Worm (Caenorhabditis elegans) whole organism, L1 larva: ENCODE results near the gene sur-5.

Experiments used
- C16A3.4 ChIP-seq: fragments of 150-350 bp; optimal IDR thresholded peaks from 2 replicates; lab custom pipeline; 2014; ENCODE audit warnings: missing biosample characterization, missing genetic modification characterization
- aha-1 ChIP-seq: fragments of 150-350 bp; optimal IDR thresholded peaks from 2 replicates; lab custom pipeline; 2014; ENCODE audit warnings: missing biosample characterization, missing genetic modification characterization
- blmp-1 ChIP-seq: fragments of 150-350 bp; optimal IDR thresholded peaks from 2 replicates; lab custom pipeline; 2014; ENCODE audit warnings: missing biosample characterization, missing genetic modification characterization
- ceh-82 ChIP-seq, 3 experiments: fragments of 150-350 bp in 1 of 3; sonication (generic microtip) in 2 of 3; optimal IDR thresholded peaks; 2 replicates each; lab custom pipeline; 2014 to 2017; ENCODE audit warnings: missing biosample characterization in 3 of 3, missing genetic modification characterization in 3 of 3
- dsc-1 ChIP-seq: sonication (generic microtip); optimal IDR thresholded peaks from 2 replicates; lab custom pipeline; 2016; ENCODE audit warnings: mild to moderate bottlenecking, missing genetic modification characterization, missing compliant biosample characterization
- ets-5 ChIP-seq: fragments of 200-800 bp; sonication (Bioruptor generic); IDR thresholded peaks from 2 replicates; pipeline ENCODE4 v1.3.6; 2022; ENCODE audit warnings: missing genetic modification characterization, missing compliant biosample characterization
- fkh-10 ChIP-seq: sonication (generic microtip); optimal IDR thresholded peaks from 2 replicates; lab custom pipeline; 2017; ENCODE audit warnings: missing biosample characterization, missing genetic modification reagents, missing genetic modification characterization
- fkh-8 ChIP-seq: sonication (generic microtip); optimal IDR thresholded peaks from 2 replicates; lab custom pipeline; 2016; ENCODE audit warnings: mild to moderate bottlenecking, missing genetic modification characterization, missing compliant biosample characterization
- hlh-17 ChIP-seq: fragments of 200-800 bp; sonication (Bioruptor generic); optimal IDR thresholded peaks from 2 replicates; lab custom pipeline; 2018; ENCODE audit warnings: missing genetic modification characterization, mild to moderate bottlenecking, missing compliant biosample characterization, moderate library complexity, borderline replicate concordance
- irx-1 ChIP-seq: sonication (generic microtip); optimal IDR thresholded peaks from 2 replicates; lab custom pipeline; 2016; ENCODE audit warnings: missing genetic modification characterization, missing compliant biosample characterization
- lin-14 ChIP-seq: fragments of 200-800 bp; sonication (Bioruptor generic); optimal IDR thresholded peaks from 2 replicates; lab custom pipeline; 2018; ENCODE audit warnings: mild to moderate bottlenecking, missing genetic modification characterization, moderate library complexity, missing compliant biosample characterization
- lin-15B ChIP-seq: fragments of 150-350 bp; sonication (generic microtip); optimal IDR thresholded peaks from 3 replicates; lab custom pipeline; 2014; ENCODE audit warnings: missing biosample characterization, missing genetic modification characterization
- lin-35 ChIP-seq, 2 experiments: fragments of 150-350 bp; optimal IDR thresholded peaks; 2 replicates each; lab custom pipeline; 2014; ENCODE audit warnings: missing biosample characterization in 2 of 2, missing genetic modification characterization in 2 of 2, missing genetic modification reagents in 2 of 2
- lin-39 ChIP-seq: fragments of 150-350 bp; optimal IDR thresholded peaks from 2 replicates; lab custom pipeline; 2014; ENCODE audit warnings: missing biosample characterization, missing genetic modification reagents, missing genetic modification characterization
- lsy-2 ChIP-seq, 2 experiments: fragments of 150-350 bp; optimal IDR thresholded peaks; 2 replicates each; lab custom pipeline; 2014; ENCODE audit warnings: missing biosample characterization in 2 of 2, missing genetic modification characterization in 2 of 2
- mab-9 ChIP-seq: fragments of 200-800 bp; sonication (Bioruptor generic); IDR thresholded peaks from 2 replicates; pipeline ENCODE4 v1.3.6; 2022; ENCODE audit warnings: missing genetic modification reagents, missing genetic modification characterization, missing compliant biosample characterization
- nhr-20 ChIP-seq: sonication (generic microtip); optimal IDR thresholded peaks from 2 replicates; lab custom pipeline; 2016; ENCODE audit warnings: mild to moderate bottlenecking, missing genetic modification characterization, missing compliant biosample characterization
- nhr-47 ChIP-seq: sonication (generic microtip); optimal IDR thresholded peaks from 2 replicates; lab custom pipeline; 2016; ENCODE audit warnings: mild to moderate bottlenecking, missing genetic modification characterization, moderate library complexity, missing compliant biosample characterization
- nhr-71 ChIP-seq: sonication (generic microtip); optimal IDR thresholded peaks from 2 replicates; lab custom pipeline; 2016; ENCODE audit warnings: mild to moderate bottlenecking, missing genetic modification characterization, moderate library complexity, missing compliant biosample characterization
- nhr-85 ChIP-seq: sonication (generic microtip); peaks from one replicate; lab custom pipeline; 2016; ENCODE audit warnings: missing genetic modification characterization, inconsistent platforms, missing compliant biosample characterization
- rnt-1 ChIP-seq: sonication (generic microtip); optimal IDR thresholded peaks from 2 replicates; lab custom pipeline; 2016; ENCODE audit warnings: mild to moderate bottlenecking, missing genetic modification characterization, moderate library complexity, missing compliant biosample characterization
- snu-23 ChIP-seq: sonication (generic microtip); optimal IDR thresholded peaks from 2 replicates; lab custom pipeline; 2016; ENCODE audit warnings: missing genetic modification characterization, missing compliant biosample characterization
- sox-4 ChIP-seq: sonication (generic microtip); optimal IDR thresholded peaks from 2 replicates; lab custom pipeline; 2016; ENCODE audit warnings: missing genetic modification characterization, missing compliant biosample characterization
- swsn-7 ChIP-seq: sonication (generic microtip); optimal IDR thresholded peaks from 2 replicates; lab custom pipeline; 2016; ENCODE audit warnings: missing genetic modification characterization, missing compliant biosample characterization
- vab-15 ChIP-seq: sonication (generic microtip); optimal IDR thresholded peaks from 2 replicates; lab custom pipeline; 2017; ENCODE audit warnings: missing genotype, mild to moderate bottlenecking, missing genetic modification characterization, missing compliant biosample characterization
- xbp-1 ChIP-seq: sonication (generic microtip); optimal IDR thresholded peaks from 2 replicates; lab custom pipeline; 2016; ENCODE audit warnings: missing genetic modification characterization, missing compliant biosample characterization
- zip-4 ChIP-seq: fragments of 200-800 bp; sonication (Bioruptor generic); optimal IDR thresholded peaks from 2 replicates; lab custom pipeline; 2018; ENCODE audit warnings: mild to moderate bottlenecking, missing genetic modification characterization, moderate library complexity, missing compliant biosample characterization

Gene sur-5

DNA sequence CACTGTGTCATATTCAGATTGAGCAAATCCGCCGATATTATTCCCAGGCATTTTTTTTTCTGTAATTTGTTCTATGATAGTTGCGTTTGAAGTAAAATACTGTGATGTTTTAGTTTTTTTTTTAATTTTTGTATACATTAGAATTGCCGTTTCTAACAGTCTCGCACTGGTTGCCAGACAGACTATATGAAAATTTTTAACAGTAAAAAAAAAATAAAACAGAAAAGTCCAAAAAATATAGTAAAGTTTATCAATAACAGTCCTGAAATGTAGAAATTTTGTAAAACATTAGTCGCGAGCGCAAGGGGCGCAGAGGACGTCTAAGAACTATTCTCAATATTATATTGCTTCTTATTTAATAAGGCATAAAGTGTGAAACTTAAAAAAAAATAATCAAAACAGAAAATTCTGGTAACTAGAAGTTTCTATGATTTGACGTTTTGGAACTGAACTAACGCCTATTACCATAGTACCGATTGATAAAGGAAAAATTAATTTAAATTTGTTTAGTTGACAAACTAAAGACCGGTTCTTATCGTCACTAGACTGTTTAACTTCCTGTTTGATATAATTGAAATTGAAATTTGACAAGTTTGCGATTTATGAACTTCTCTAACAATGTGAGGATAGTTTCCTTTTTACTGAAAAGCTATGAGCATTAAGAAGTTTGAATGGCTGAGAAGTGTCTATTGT is 44.9 kb downstream of the sur-5 start, which contains the start of gene lact-1:
TSS of gene lact-1 (minus strand) at position 51 of the 693 bp plus-strand sequence.
- TF ChIP-seq nhr-71 (tag; lab: Kevin White, UChicago) = no peak
- TF ChIP-seq nhr-85 = no peak
- TF ChIP-seq lin-15B = no peak
- TF ChIP-seq zip-4 (GFP tag; lab: Kevin White, UChicago) = no peak
- TF ChIP-seq hlh-17 (GFP tag; lab: Kevin White, UChicago) = no peak
- TF ChIP-seq mab-9 = no peak
- TF ChIP-seq lin-35 (GFP tag; optimal IDR thresholded peaks at IDR 0.05; lab: Kevin White, UChicago) = no peak
- TF ChIP-seq aha-1 (tag; lab: Kevin White, UChicago) = no peak
- no peak for TF ChIP-seq nhr-47 (tag; lab: Kevin White, UChicago)
- no peak for TF ChIP-seq dsc-1

DNA sequence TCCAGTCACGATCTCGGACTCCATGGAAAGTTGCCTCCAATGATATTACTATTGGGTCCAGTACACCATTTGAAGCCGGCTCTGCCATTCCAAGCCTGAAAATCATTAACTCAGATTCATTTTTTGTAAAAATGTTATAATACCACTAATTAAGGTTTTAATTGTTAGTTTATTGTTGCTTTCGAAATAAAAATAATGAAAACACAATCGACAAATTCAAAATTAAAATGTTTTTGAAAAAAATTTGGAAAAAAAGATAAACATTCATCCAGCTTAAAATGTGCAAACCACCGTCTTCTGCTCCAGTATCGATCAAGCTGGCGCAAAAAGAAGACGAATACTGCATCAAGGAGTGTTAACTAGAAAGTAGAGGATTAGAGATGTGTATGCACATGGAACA is 48.5 kb downstream of the sur-5 start, which contains the start of gene F46H5.5:
TSS of gene F46H5.5 (minus strand) at position 101 of the 400 bp plus-strand sequence.
- peak; percentile 12 for TF ChIP-seq nhr-71 (tag; lab: Kevin White, UChicago)
- TF ChIP-seq fkh-8 (tag; lab: Kevin White, UChicago) = peak; percentile 21
- TF ChIP-seq lin-14 (GFP tag; lab: Kevin White, UChicago) = peak; percentile 20
- TF ChIP-seq lsy-2 (tag; optimal IDR thresholded peaks at IDR 0.05; lab: Kevin White, UChicago) = peak in 1 of 2 experiments; percentile 21
- TF ChIP-seq ets-5 (GFP tag; lab: Robert Waterston, UW) = no peak
- TF ChIP-seq fkh-10 (GFP tag; lab: Kevin White, UChicago) = no peak

DNA sequence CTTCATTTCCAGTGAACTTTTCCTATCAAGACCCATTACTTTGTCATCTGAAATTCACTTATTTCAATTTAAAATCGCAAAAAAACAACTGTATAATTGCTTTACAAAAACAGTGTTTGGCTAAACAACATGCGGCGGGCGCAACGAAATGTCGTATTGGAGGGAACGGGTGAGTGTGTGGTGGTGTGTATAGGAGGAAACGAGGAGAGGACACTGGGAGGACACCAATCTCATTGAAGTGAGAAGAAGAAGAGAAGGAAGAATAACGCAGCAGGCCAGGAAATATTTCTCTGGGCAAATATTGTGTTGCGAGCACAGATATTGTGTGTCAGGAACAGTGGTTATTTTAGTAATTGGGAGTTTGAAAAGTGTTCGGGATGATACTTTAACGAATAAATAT is 50.8 kb downstream of the sur-5 start, which contains the start of gene F46H5.4:
TSS of gene F46H5.4 (minus strand) at position 53 of the 400 bp plus-strand sequence.
- peak; percentile 38 for TF ChIP-seq nhr-20
- TF ChIP-seq ceh-82 (tag; optimal IDR thresholded peaks at IDR 0.05; lab: Kevin White, UChicago) = peak in 1 of 3 experiments; percentile 45
- TF ChIP-seq lsy-2 (tag; optimal IDR thresholded peaks at IDR 0.05; lab: Kevin White, UChicago) = peak in 1 of 2 experiments; percentile 52
- no peak for TF ChIP-seq sox-4 (tag; lab: Kevin White, UChicago)
- TF ChIP-seq vab-15 (tag; lab: Kevin White, UChicago) = no peak
- peak; percentile 39 for TF ChIP-seq nhr-71 (tag; lab: Kevin White, UChicago)
- TF ChIP-seq irx-1 (tag; lab: Kevin White, UChicago) = peak; percentile 29
- no peak for TF ChIP-seq lin-39 (tag; lab: Kevin White, UChicago)
- TF ChIP-seq blmp-1 (tag; lab: Kevin White, UChicago) = peak; percentile 54
- peak; percentile 39 for TF ChIP-seq rnt-1 (tag; lab: Kevin White, UChicago)
- peak; percentile 48 for TF ChIP-seq snu-23 (GFP tag; lab: Kevin White, UChicago)
- peak; percentile 74 for TF ChIP-seq lin-14 (GFP tag; lab: Kevin White, UChicago)
- TF ChIP-seq swsn-7 = peak; percentile 9
- peak; percentile 29 for TF ChIP-seq C16A3.4 (tag; lab: Kevin White, UChicago)
- peak; percentile 26 for TF ChIP-seq xbp-1 (tag; lab: Kevin White, UChicago)
- TF ChIP-seq lin-35 (GFP tag; optimal IDR thresholded peaks at IDR 0.05; lab: Kevin White, UChicago) = peak in 1 of 2 experiments; percentile 32
- TF ChIP-seq, all 84 proteins: peak for 13
